Fruit fly (Drosophila melanogaster) Kc167 (cell line): Measurements from ENCODE around the gene RfC38.

Source experiments
- Myc ChIP-seq: fragments of >200 bp; optimal IDR thresholded peaks from 2 replicates; lab custom pipeline; 2017; ENCODE audit warnings: missing external identifiers
- h ChIP-seq: fragments of >200 bp; optimal IDR thresholded peaks from 3 replicates; lab custom pipeline; 2018; ENCODE audit warnings: missing external identifiers
- psq ChIP-seq: fragments of >200 bp; optimal IDR thresholded peaks from 2 replicates; lab custom pipeline; 2017; ENCODE audit warnings: missing external identifiers

DNA sequence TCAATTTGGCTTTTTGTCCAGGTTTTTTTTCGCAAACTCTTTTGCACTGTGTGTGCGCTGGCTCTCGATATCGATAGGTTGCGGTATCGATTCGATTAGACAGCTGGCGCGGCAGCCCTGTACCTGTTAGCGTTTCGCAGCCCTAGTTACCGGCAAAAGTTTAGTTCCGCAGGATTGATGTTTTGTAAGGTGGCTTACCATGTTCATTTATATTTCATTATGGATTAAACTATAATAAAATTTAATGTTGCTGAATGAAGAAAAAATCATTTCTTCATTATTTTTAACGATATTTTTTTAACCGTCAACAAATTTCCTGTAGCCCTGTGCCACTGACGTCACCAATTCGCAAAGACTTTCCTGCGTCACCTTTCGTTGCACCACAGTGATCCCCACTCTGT, 23.9 kb downstream of the RfC38 start, which contains the start of gene Reps:
- TF ChIP-seq h (lab: Kevin White, UChicago): peak; percentile 34
- TF ChIP-seq Myc (lab: Kevin White, UChicago): no peak
- TF ChIP-seq psq: no peak
